Fruit fly (Drosophila melanogaster): ENCODE measurements around the gene CG12268.

CG12268 gene

dm6 chr3R:23992823-23993797 lies 44.9 kb upstream of the CG12268 start, which contains the start of the genes Epp and Rab7 (continued):
- TF ChIP-seq pzg (GFP tag; optimal IDR thresholded peaks at IDR 0.05) (peak; percentile 90), nom (GFP tag; optimal IDR thresholded peaks at IDR 0.05) (peak; percentile 90), gsb-n (tag; optimal IDR thresholded peaks at IDR 0.05) (no peak), scrt (GFP tag; optimal IDR thresholded peaks at IDR 0.05) (peak; percentile 2), Scr (GFP tag; IDR thresholded peaks at IDR 0.05; ENCODE audit: partially characterized antibody) (peak; percentile 92), CG11696 (GFP tag; IDR thresholded peaks at IDR 0.05) (no peak), NFAT (GFP tag; IDR thresholded peaks at IDR 0.05) (peak; percentile 66; the same call in 1 of the 2 replicates), CG12659 (GFP tag; optimal IDR thresholded peaks at IDR 0.05) (peak; percentile 75), Nf-YC (tag; optimal IDR thresholded peaks at IDR 0.05) (peak; percentile 80), Asciz (GFP tag; optimal IDR thresholded peaks at IDR 0.05) (no peak), chm (GFP tag; IDR thresholded peaks at IDR 0.05) (peak; percentile 58; the same call in 1 of the 2 replicates), ssp (GFP tag; IDR thresholded peaks at IDR 0.05) (no peak), CG7987 (GFP tag; optimal IDR thresholded peaks at IDR 0.05) (peak; percentile 35), CG1792 (GFP tag; optimal IDR thresholded peaks at IDR 0.05) (peak; percentile 5), Neu2 (GFP tag; optimal IDR thresholded peaks at IDR 0.05; ENCODE audit: borderline replicate concordance) (no peak), CG2889 (GFP tag; IDR thresholded peaks at IDR 0.05) (no peak), CG2712 (tag; optimal IDR thresholded peaks at IDR 0.05) (peak; percentile 43), CG32767 (GFP tag; IDR thresholded peaks at IDR 0.05) (no peak), Mes4 (GFP tag; optimal IDR thresholded peaks at IDR 0.05) (no peak), CkIIα-i1 (GFP tag; IDR thresholded peaks at IDR 0.05) (no peak), Gsc (GFP tag; IDR thresholded peaks at IDR 0.05) (no peak), CG6654 (GFP tag; optimal IDR thresholded peaks at IDR 0.05) (no peak), sr (GFP tag; IDR thresholded peaks at IDR 0.05) (0 out of 3 replicates have a peak, but pooled peaks have one; percentile 3), CG6854 (GFP tag; optimal IDR thresholded peaks at IDR 0.05) (no peak), CG15696 (tag; optimal IDR thresholded peaks at IDR 0.05) (no peak), slbo (GFP tag; IDR thresholded peaks at IDR 0.05) (peak; percentile 71), Hr39 (optimal IDR thresholded peaks at IDR 0.05) (no peak), sd (tag; optimal IDR thresholded peaks at IDR 0.05) (peak; percentile 92), ATbp (GFP tag; optimal IDR thresholded peaks at IDR 0.05) (no peak), her (GFP tag; optimal IDR thresholded peaks at IDR 0.05) (peak; percentile 59), vnd (GFP tag; IDR thresholded peaks at IDR 0.05; ENCODE audit: partially characterized antibody) (peak; percentile 91), Sox100B (GFP tag; optimal IDR thresholded peaks at IDR 0.05) (no peak), C15 (GFP tag; IDR thresholded peaks at IDR 0.05) (no peak), so (GFP tag; IDR thresholded peaks at IDR 0.05) (no peak), CG17568 (GFP tag; optimal IDR thresholded peaks at IDR 0.05) (no peak), maf-S (GFP tag; optimal IDR thresholded peaks at IDR 0.05) (peak; percentile 26), CG4360 (GFP tag; IDR thresholded peaks at IDR 0.05) (peak; percentile 82), Ets97D (GFP tag; optimal IDR thresholded peaks at IDR 0.05) (peak; percentile 73), ken (GFP tag; IDR thresholded peaks at IDR 0.05) (peak; percentile 53; the same call in 1 of the 3 replicates), HLH4C (GFP tag; IDR thresholded peaks at IDR 0.05; ENCODE audit: partially characterized antibody) (peak; percentile 88), CG3995 (GFP tag; optimal IDR thresholded peaks at IDR 0.05) (peak; percentile 53), sens (GFP tag) (peak; percentile 89), Sry-δ (GFP tag; optimal IDR thresholded peaks at IDR 0.05) (peak; percentile 97), dpn (GFP tag; optimal IDR thresholded peaks at IDR 0.05) (peak; percentile 53 to 67), CG5953 (GFP tag; IDR thresholded peaks at IDR 0.05) (0 out of 2 replicates have a peak, but pooled peaks have one; percentile 45), BtbVII (GFP tag; optimal IDR thresholded peaks at IDR 0.05) (no peak), ranshi (GFP tag; IDR thresholded peaks at IDR 0.05) (no peak), zfh1 (GFP tag; IDR thresholded peaks at IDR 0.05) (0 out of 3 replicates have a peak, but pooled peaks have one; percentile 37), Med (GFP tag) (peak; percentile 92)

Measured in whole organism, embryonic.